Fruit fly (Drosophila melanogaster) whole organism, embryonic: ENCODE results near the gene Bcs1.

Source experiments
- Ada2b ChIP-seq: fragments of 200-800 bp; sonication (Bioruptor generic); IDR thresholded peaks from 2 replicates; pipeline ENCODE4 v1.3.6; 2022; ENCODE audit warnings: missing biosample characterization, missing genetic modification characterization
- Atf3 ChIP-seq: fragments of 200-800 bp; sonication (Bioruptor generic); optimal IDR thresholded peaks from 3 replicates; lab custom pipeline; 2016; ENCODE audit warnings: missing biosample characterization, missing genetic modification characterization
- BEAF-32 ChIP-seq: fragments of 200-800 bp; sonication (Bioruptor generic); optimal IDR thresholded peaks from 3 replicates; lab custom pipeline; 2017; ENCODE audit warnings: missing biosample characterization, missing genetic modification characterization, mild to moderate bottlenecking, moderate library complexity, missing genetic modification reagents
- Blimp-1 ChIP-seq: fragments of 200-800 bp; sonication (Bioruptor generic); optimal IDR thresholded peaks from 3 replicates; lab custom pipeline; 2018; ENCODE audit warnings: missing biosample characterization, missing genetic modification characterization, mild to moderate bottlenecking, moderate library complexity, missing genetic modification reagents
- CG10274 ChIP-seq: fragments of 200-800 bp; sonication (Bioruptor generic); optimal IDR thresholded peaks from 3 replicates; lab custom pipeline; 2017; ENCODE audit warnings: missing biosample characterization, mild to moderate bottlenecking, missing genetic modification characterization
- CG10462 ChIP-seq: fragments of 200-800 bp; sonication (Bioruptor generic); optimal IDR thresholded peaks from 2 replicates; lab custom pipeline; 2016; ENCODE audit warnings: missing biosample characterization, missing genetic modification characterization
- CG10565 ChIP-seq: fragments of 200-800 bp; sonication (Bioruptor generic); optimal IDR thresholded peaks from 3 replicates; lab custom pipeline; 2016; ENCODE audit warnings: missing biosample characterization, mild to moderate bottlenecking, missing genetic modification characterization
- CG12071 ChIP-seq: fragments of 200-800 bp; sonication (Bioruptor generic); optimal IDR thresholded peaks from 3 replicates; lab custom pipeline; 2018; ENCODE audit warnings: missing biosample characterization, mild to moderate bottlenecking, missing genetic modification characterization
- CG1603 ChIP-seq: fragments of 200-800 bp; sonication (Bioruptor generic); optimal IDR thresholded peaks from 2 replicates; lab custom pipeline; 2019; ENCODE audit warnings: missing biosample characterization, mild to moderate bottlenecking, missing genetic modification characterization, moderate library complexity
- CG1647 ChIP-seq: fragments of 200-800 bp; sonication (Bioruptor generic); optimal IDR thresholded peaks from 3 replicates; lab custom pipeline; 2016; ENCODE audit warnings: missing biosample characterization, missing genetic modification characterization
- CG1832 ChIP-seq: fragments of 200-800 bp; sonication (Bioruptor generic); optimal IDR thresholded peaks from 2 replicates; lab custom pipeline; 2017; ENCODE audit warnings: missing biosample characterization, mild to moderate bottlenecking, missing genetic modification characterization, inconsistent platforms
- CG32767 ChIP-seq: fragments of 200-800 bp; sonication (Bioruptor generic); IDR thresholded peaks from 2 replicates; pipeline ENCODE4 v1.3.6; 2022; ENCODE audit warnings: missing biosample characterization, missing genetic modification characterization
- CG34224 ChIP-seq: fragments of 200-800 bp; sonication (Bioruptor generic); IDR thresholded peaks from 3 replicates; pipeline ENCODE4 v1.3.6; 2022; ENCODE audit warnings: missing biosample characterization, missing genetic modification characterization; ENCODE audit not compliant: partially characterized antibody
- CG3838 ChIP-seq: fragments of 200-800 bp; sonication (Bioruptor generic); optimal IDR thresholded peaks from 3 replicates; lab custom pipeline; 2016; ENCODE audit warnings: missing biosample characterization, missing genetic modification characterization
- CG4730 ChIP-seq: fragments of 200-800 bp; sonication (Bioruptor generic); IDR thresholded peaks from 2 replicates; pipeline ENCODE4 v1.3.6; 2022; ENCODE audit warnings: missing biosample characterization, missing genetic modification characterization
- CG5245 ChIP-seq: fragments of 200-800 bp; sonication (Bioruptor generic); optimal IDR thresholded peaks from 3 replicates; lab custom pipeline; 2016; ENCODE audit warnings: missing biosample characterization, missing genetic modification characterization
- CG7786 ChIP-seq: fragments of 200-800 bp; sonication (Bioruptor generic); optimal IDR thresholded peaks from 2 replicates; lab custom pipeline; 2016; ENCODE audit warnings: missing biosample characterization, missing genetic modification characterization
- CG7839 ChIP-seq: fragments of 200-800 bp; sonication (Bioruptor generic); optimal IDR thresholded peaks from 3 replicates; lab custom pipeline; 2018; ENCODE audit warnings: missing biosample characterization, mild to moderate bottlenecking, missing genetic modification characterization, moderate library complexity
- CG9437 ChIP-seq: fragments of 200-800 bp; sonication (Bioruptor generic); optimal IDR thresholded peaks from 2 replicates; lab custom pipeline; 2018; ENCODE audit warnings: missing biosample characterization, mild to moderate bottlenecking, missing genetic modification characterization
- CTCF ChIP-seq: fragments of 200-800 bp; sonication (Bioruptor generic); optimal IDR thresholded peaks from 2 replicates; lab custom pipeline; 2017; ENCODE audit warnings: missing biosample characterization, mild to moderate bottlenecking, missing genetic modification characterization, moderate library complexity
- Dll ChIP-seq: fragments of 200-800 bp; sonication (Bioruptor generic); IDR thresholded peaks from 4 replicates; pipeline ENCODE4 v1.3.6; 2022; ENCODE audit warnings: missing biosample characterization, missing genetic modification characterization; ENCODE audit not compliant: partially characterized antibody
- Dp ChIP-seq: fragments of 200-800 bp; sonication (Bioruptor generic); optimal IDR thresholded peaks from 2 replicates; lab custom pipeline; 2018; ENCODE audit warnings: missing biosample characterization, mild to moderate bottlenecking, missing genetic modification characterization, moderate library complexity
- Ets65A ChIP-seq: fragments of 200-800 bp; sonication (Bioruptor generic); peaks from one replicate; lab custom pipeline; 2016; ENCODE audit warnings: missing biosample characterization, missing genetic modification characterization
- Hr78 ChIP-seq, 2 experiments: fragments of 200-800 bp in 1 of 2; fragments of >200 bp in 1 of 2; sonication (Bioruptor generic) in 1 of 2; optimal IDR thresholded peaks; 2 replicates each; lab custom pipeline; 2017 to 2019; ENCODE audit warnings: missing biosample characterization in 2 of 2, missing genetic modification characterization in 2 of 2, mild to moderate bottlenecking in 1 of 2, moderate library complexity in 1 of 2
- Lpt ChIP-seq: fragments of >200 bp; optimal IDR thresholded peaks from 2 replicates; lab custom pipeline; 2018; ENCODE audit warnings: missing biosample characterization, missing genetic modification characterization
- Mrtf ChIP-seq: fragments of 200-800 bp; sonication (Bioruptor generic); IDR thresholded peaks from 3 replicates; pipeline ENCODE4 v1.3.6; 2022; ENCODE audit warnings: missing biosample characterization, missing genetic modification characterization
- ab ChIP-seq: fragments of 200-800 bp; sonication (Bioruptor generic); optimal IDR thresholded peaks from 2 replicates; lab custom pipeline; 2016; ENCODE audit warnings: missing biosample characterization, missing genetic modification characterization
- caup ChIP-seq: fragments of 200-800 bp; sonication (Bioruptor generic); optimal IDR thresholded peaks from 3 replicates; lab custom pipeline; 2017; ENCODE audit warnings: missing biosample characterization, mild to moderate bottlenecking, missing genetic modification characterization, moderate library complexity; ENCODE audit not compliant: severe bottlenecking
- crol ChIP-seq: fragments of 200-800 bp; sonication (Bioruptor generic); IDR thresholded peaks from 2 replicates; pipeline ENCODE4 v1.3.6; 2022; ENCODE audit warnings: missing biosample characterization, missing genetic modification characterization
- dimm ChIP-seq: fragments of 200-800 bp; sonication (Bioruptor generic); IDR thresholded peaks from 2 replicates; pipeline ENCODE4 v1.3.6; 2022; ENCODE audit warnings: missing biosample characterization, missing genetic modification characterization
- dmrt11E ChIP-seq: fragments of 200-800 bp; sonication (Bioruptor generic); optimal IDR thresholded peaks from 3 replicates; lab custom pipeline; 2018; ENCODE audit warnings: missing biosample characterization, mild to moderate bottlenecking, missing genetic modification characterization, moderate library complexity
- ems ChIP-seq: fragments of 200-800 bp; sonication (Bioruptor generic); optimal IDR thresholded peaks from 3 replicates; lab custom pipeline; 2016; ENCODE audit warnings: missing biosample characterization, missing genetic modification characterization
- eve ChIP-seq, 2 experiments: fragments of >200 bp; optimal IDR thresholded peaks; 2 replicates each; lab custom pipeline; 2017; ENCODE audit warnings: missing biosample characterization in 2 of 2, missing genetic modification characterization in 2 of 2
- exex ChIP-seq: fragments of 200-800 bp; sonication (Bioruptor generic); optimal IDR thresholded peaks from 4 replicates; lab custom pipeline; 2018; ENCODE audit warnings: missing biosample characterization, mild to moderate bottlenecking, missing genetic modification characterization, moderate library complexity
- ftz-f1 ChIP-seq: fragments of 200-800 bp; sonication (Bioruptor generic); optimal IDR thresholded peaks from 2 replicates; lab custom pipeline; 2016; ENCODE audit warnings: missing biosample characterization, missing genetic modification characterization
- gce ChIP-seq: fragments of 200-800 bp; sonication (Bioruptor generic); IDR thresholded peaks from 3 replicates; pipeline ENCODE4 v1.3.6; 2022; ENCODE audit warnings: missing biosample characterization, missing genetic modification characterization
- gcm ChIP-seq: fragments of 200-800 bp; sonication (Bioruptor generic); optimal IDR thresholded peaks from 2 replicates; lab custom pipeline; 2019; ENCODE audit warnings: missing biosample characterization, mild to moderate bottlenecking, missing genetic modification characterization, moderate library complexity
- gro ChIP-seq: fragments of 200-800 bp; sonication (Bioruptor generic); optimal IDR thresholded peaks from 2 replicates; lab custom pipeline; 2016; ENCODE audit warnings: missing biosample characterization, missing genetic modification characterization
- h ChIP-seq: fragments of >200 bp; optimal IDR thresholded peaks from 2 replicates; lab custom pipeline; 2017
- hb ChIP-seq: fragments of 200-800 bp; sonication (Bioruptor generic); IDR thresholded peaks from 3 replicates; pipeline ENCODE4 v1.3.6; 2022; ENCODE audit warnings: missing biosample characterization, missing genetic modification characterization; ENCODE audit not compliant: partially characterized antibody
- jumu ChIP-seq: fragments of 200-800 bp; sonication (Bioruptor generic); optimal IDR thresholded peaks from 3 replicates; lab custom pipeline; 2016; ENCODE audit warnings: missing biosample characterization, missing genetic modification characterization
- kah ChIP-seq: fragments of 200-800 bp; sonication (Bioruptor generic); optimal IDR thresholded peaks from 2 replicates; lab custom pipeline; 2018; ENCODE audit warnings: missing biosample characterization, mild to moderate bottlenecking, missing genetic modification characterization
- lmd ChIP-seq: fragments of 200-800 bp; sonication (Bioruptor generic); IDR thresholded peaks from 2 replicates; pipeline ENCODE4 v1.3.6; 2022; ENCODE audit warnings: missing biosample characterization, missing genetic modification characterization
- nerfin-1 ChIP-seq: fragments of 200-800 bp; sonication (Bioruptor generic); optimal IDR thresholded peaks from 3 replicates; lab custom pipeline; 2019; ENCODE audit warnings: missing biosample characterization, mild to moderate bottlenecking, missing genetic modification characterization, moderate library complexity
- pb ChIP-seq: fragments of 200-800 bp; sonication (Bioruptor generic); optimal IDR thresholded peaks from 3 replicates; lab custom pipeline; 2016; ENCODE audit warnings: missing biosample characterization, missing genetic modification characterization
- pfk ChIP-seq: fragments of 200-800 bp; sonication (Bioruptor generic); optimal IDR thresholded peaks from 2 replicates; lab custom pipeline; 2018; ENCODE audit warnings: missing biosample characterization, mild to moderate bottlenecking, missing genetic modification characterization, moderate library complexity
- rib ChIP-seq: fragments of 200-800 bp; sonication (Bioruptor generic); IDR thresholded peaks from 2 replicates; pipeline ENCODE4 v1.3.6; 2022; ENCODE audit warnings: missing biosample characterization, missing genetic modification characterization
- schlank ChIP-seq: fragments of 200-800 bp; sonication (Bioruptor generic); optimal IDR thresholded peaks from 2 replicates; lab custom pipeline; 2018; ENCODE audit warnings: missing biosample characterization, mild to moderate bottlenecking, missing genetic modification characterization
- sisA ChIP-seq: fragments of 200-800 bp; sonication (Bioruptor generic); IDR thresholded peaks from 2 replicates; pipeline ENCODE4 v1.3.6; 2022; ENCODE audit warnings: missing biosample characterization, missing genetic modification characterization
- slbo ChIP-seq: fragments of 200-800 bp; sonication (Bioruptor generic); IDR thresholded peaks from 2 replicates; pipeline ENCODE4 v1.3.6; 2022; ENCODE audit warnings: missing biosample characterization, missing genetic modification characterization
- trh ChIP-seq: fragments of 200-800 bp; sonication (Bioruptor generic); optimal IDR thresholded peaks from 2 replicates; lab custom pipeline; 2016; ENCODE audit warnings: missing biosample characterization, missing genetic modification characterization
- yki ChIP-seq: fragments of >200 bp; optimal IDR thresholded peaks from 3 replicates; lab custom pipeline; 2018

The Bcs1 gene

DNA sequence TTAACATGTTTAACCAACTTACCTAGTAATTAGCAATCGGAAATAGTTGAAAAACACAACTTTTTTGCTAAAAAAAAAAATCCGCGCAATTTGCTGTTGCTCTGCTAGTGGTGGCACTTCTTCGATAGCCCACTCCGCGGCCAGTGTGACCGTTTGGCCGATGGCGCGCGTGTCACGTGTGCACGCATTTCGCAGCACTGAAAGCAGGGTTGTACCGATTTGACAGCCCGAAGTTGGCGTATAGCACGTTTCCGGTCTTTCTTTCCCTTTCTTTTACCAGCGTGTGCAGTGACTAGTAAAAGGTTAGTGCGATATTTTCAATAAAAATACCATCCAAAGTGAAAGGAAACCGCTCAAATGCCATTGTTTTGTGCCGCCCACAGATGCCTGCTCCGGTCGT, 21.6 kb upstream of the Bcs1 start, which contains the start of the genes Ripalpha and RpL7 (continued):
- TF ChIP-seq CG4730 (GFP tag; lab: Robert Waterston, UW) (peak; percentile 88), hb (peak; percentile 70), lmd (peak; percentile 93), jumu (peak; percentile 95), Ets65A (GFP tag; lab: Kevin White, UChicago) (peak; percentile 100), h (lab: Kevin White, UChicago) (no peak), Dll (GFP tag; lab: Robert Waterston, UW) (peak; percentile 83), CG7786 (GFP tag; lab: Kevin White, UChicago) (peak; percentile 98), Atf3 (GFP tag; lab: Kevin White, UChicago) (peak; percentile 97), CG34224 (GFP tag; lab: Robert Waterston, UW) (peak; percentile 84), gce (GFP tag; lab: Robert Waterston, UW) (peak; percentile 97), CG5245 (GFP tag; lab: Kevin White, UChicago) (peak; percentile 97), CG7839 (tag; lab: Kevin White, UChicago) (peak; percentile 90), exex (tag; lab: Kevin White, UChicago) (peak; percentile 78), CG9437 (GFP tag; lab: Kevin White, UChicago) (peak; percentile 88), Mrtf (GFP tag; lab: Robert Waterston, UW) (peak; percentile 92), slbo (GFP tag; lab: Robert Waterston, UW) (peak; percentile 96), pb (GFP tag; lab: Kevin White, UChicago) (peak; percentile 97), ftz-f1 (peak; percentile 97), gcm (GFP tag; lab: Kevin White, UChicago) (peak; percentile 92), CG10274 (GFP tag; lab: Kevin White, UChicago) (peak; percentile 95), CG1603 (peak; percentile 98), CG1832 (GFP tag; lab: Kevin White, UChicago) (peak; percentile 64), kah (GFP tag; lab: Kevin White, UChicago) (peak; percentile 91), ab (GFP tag; lab: Kevin White, UChicago) (peak; percentile 92), nerfin-1 (tag; lab: Kevin White, UChicago) (peak; percentile 91), Blimp-1 (GFP tag; lab: Kevin White, UChicago) (peak; percentile 89), CG32767 (peak; percentile 77), Dp (GFP tag; lab: Kevin White, UChicago) (peak; percentile 78), CG12071 (GFP tag; lab: Kevin White, UChicago) (peak; percentile 98), CG10565 (peak; percentile 91), caup (GFP tag; lab: Kevin White, UChicago) (peak; percentile 99), dmrt11E (tag; lab: Kevin White, UChicago) (peak; percentile 91), dimm (GFP tag; lab: Robert Waterston, UW) (peak; percentile 94), BEAF-32 (GFP tag; lab: Kevin White, UChicago) (peak; percentile 98), crol (GFP tag; lab: Robert Waterston, UW) (no peak; the same call in 1 of the 2 replicates), CTCF (GFP tag; lab: Kevin White, UChicago) (peak; percentile 77), schlank (tag; lab: Kevin White, UChicago) (peak; percentile 99), sisA (GFP tag; lab: Robert Waterston, UW) (peak; percentile 88), eve (GFP tag; optimal IDR thresholded peaks at IDR 0.05; lab: Kevin White, UChicago) (no peak), yki (lab: Kevin White, UChicago) (no peak), Hr78 (GFP tag; optimal IDR thresholded peaks at IDR 0.05; lab: Kevin White, UChicago) (no peak), trh (peak; percentile 98), CG3838 (GFP tag; lab: Kevin White, UChicago) (peak; percentile 94), rib (GFP tag; lab: Robert Waterston, UW) (peak; percentile 98), gro (GFP tag; lab: Kevin White, UChicago) (peak; percentile 98), Ada2b (GFP tag; lab: Robert Waterston, UW) (peak; percentile 86), CG1647 (peak; percentile 98), pfk (GFP tag; lab: Kevin White, UChicago) (peak; percentile 88), CG10462 (peak; percentile 94), Lpt (GFP tag; lab: Kevin White, UChicago) (no peak), ems (GFP tag; lab: Kevin White, UChicago) (peak; percentile 95)
